Worm (Caenorhabditis elegans): Measurements from ENCODE around the gene F59E11.5.

DNA sequence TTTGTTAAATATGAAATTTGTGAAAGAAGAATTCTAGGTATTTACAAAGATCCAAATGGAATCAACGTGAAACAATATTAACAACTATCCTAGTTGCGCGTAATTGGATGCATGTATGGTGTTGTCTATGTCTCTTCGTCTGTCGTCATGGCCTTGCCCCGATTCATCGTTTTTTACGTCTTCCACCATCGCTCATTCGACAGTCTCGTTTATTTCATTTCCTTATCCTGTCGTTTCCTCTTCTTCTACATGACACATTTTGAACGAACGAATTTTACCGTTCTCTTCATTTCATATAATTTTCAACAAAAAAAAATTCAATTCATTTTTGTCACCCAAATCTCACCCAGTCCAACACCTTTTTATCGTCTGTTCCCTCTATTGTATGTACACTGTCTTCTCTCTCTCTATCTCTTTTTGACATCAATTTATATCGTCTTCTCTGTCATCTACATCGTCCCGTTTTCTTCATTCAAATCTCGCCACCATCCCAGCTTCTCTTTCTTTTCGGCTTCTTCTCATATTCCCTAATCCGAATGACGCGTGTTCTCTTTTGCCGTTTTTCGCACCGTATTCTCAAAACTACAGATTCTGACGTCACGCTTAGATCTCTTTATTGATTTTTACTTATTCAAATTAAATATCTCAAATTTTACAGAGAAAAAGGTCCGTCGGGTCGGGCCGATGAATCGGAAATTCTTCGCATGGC, 38.4 kb upstream of the F59E11.5 start, which contains the start of gene ttc-17:
- TF ChIP-seq hpl-2 (GFP tag; optimal IDR thresholded peaks at IDR 0.05) (no peak), nhr-237 (tag; optimal IDR thresholded peaks at IDR 0.05) (no peak), elt-2 (tag; optimal IDR thresholded peaks at IDR 0.05) (no peak), fos-1 (tag; optimal IDR thresholded peaks at IDR 0.05) (no peak), skn-1 (tag; optimal IDR thresholded peaks at IDR 0.05) (no peak), lir-3 (tag; optimal IDR thresholded peaks at IDR 0.05; ENCODE audit: poor library complexity) (no peak)

Measured in whole organism, L1 larva.